Worm (Caenorhabditis elegans) whole organism, mixed stage, embryonic: ENCODE results near the gene pmpl-1.
A peak's percentile ranks its signal among the peaks of the same experiment; 100 is the strongest.

ENCODE experiments used
- bed-3 ChIP-seq: fragments of 200-800 bp; sonication (Bioruptor generic); optimal IDR thresholded peaks from 3 replicates; lab custom pipeline; 2018; ENCODE audit warnings: mild to moderate bottlenecking, missing genetic modification characterization, moderate library complexity, missing compliant biosample characterization
- blmp-1 ChIP-seq: fragments of 150-350 bp; optimal IDR thresholded peaks from 2 replicates; lab custom pipeline; 2014; ENCODE audit warnings: missing biosample characterization, missing genetic modification characterization
- ceh-39 ChIP-seq: fragments of 150-350 bp; optimal IDR thresholded peaks from 2 replicates; lab custom pipeline; 2014; ENCODE audit warnings: missing biosample characterization, missing genetic modification characterization
- ceh-83 ChIP-seq: fragments of 200-800 bp; sonication (Bioruptor generic); optimal IDR thresholded peaks from 2 replicates; lab custom pipeline; 2018; ENCODE audit warnings: mild to moderate bottlenecking, missing genetic modification characterization, missing compliant biosample characterization
- ces-1 ChIP-seq: fragments of 150-350 bp; optimal IDR thresholded peaks from 2 replicates; lab custom pipeline; 2014; ENCODE audit warnings: missing biosample characterization, missing genetic modification reagents, missing genetic modification characterization
- cnd-1 ChIP-seq: fragments of 200-800 bp; sonication (Bioruptor generic); optimal IDR thresholded peaks from 2 replicates; lab custom pipeline; 2018; ENCODE audit warnings: mild to moderate bottlenecking, missing genetic modification characterization, missing compliant biosample characterization
- drap-1 ChIP-seq: fragments of 200-800 bp; sonication (Bioruptor generic); optimal IDR thresholded peaks from 3 replicates; lab custom pipeline; 2018; ENCODE audit warnings: mild to moderate bottlenecking, missing genetic modification characterization, missing compliant biosample characterization
- elt-1 ChIP-seq: sonication (generic microtip); optimal IDR thresholded peaks from 2 replicates; lab custom pipeline; 2017; ENCODE audit warnings: missing genetic modification characterization, mild to moderate bottlenecking, missing compliant biosample characterization, antibody characterized with exemption, moderate library complexity, borderline replicate concordance; ENCODE audit not compliant: insufficient read depth
- elt-3 ChIP-seq: fragments of 150-350 bp; optimal IDR thresholded peaks from 2 replicates; lab custom pipeline; 2014; ENCODE audit warnings: missing biosample characterization, missing genetic modification characterization
- hlh-1 ChIP-seq: fragments of 150-350 bp; optimal IDR thresholded peaks from 2 replicates; lab custom pipeline; 2014; ENCODE audit warnings: missing biosample characterization, missing genetic modification reagents, missing genetic modification characterization
- lin-13 ChIP-seq: fragments of 150-350 bp; optimal IDR thresholded peaks from 2 replicates; lab custom pipeline; 2014; ENCODE audit warnings: missing biosample characterization, missing genetic modification characterization
- lin-32 ChIP-seq: fragments of 200-800 bp; sonication (Bioruptor generic); optimal IDR thresholded peaks from 2 replicates; lab custom pipeline; 2018; ENCODE audit warnings: mild to moderate bottlenecking, missing genetic modification characterization, missing compliant biosample characterization
- lsy-2 ChIP-seq: fragments of 150-350 bp; optimal IDR thresholded peaks from 2 replicates; lab custom pipeline; 2014; ENCODE audit warnings: missing biosample characterization, missing genetic modification characterization
- mab-5 ChIP-seq: fragments of 150-350 bp; optimal IDR thresholded peaks from 2 replicates; lab custom pipeline; 2014; ENCODE audit warnings: missing biosample characterization, missing genetic modification characterization
- mep-1 ChIP-seq: fragments of 150-350 bp; optimal IDR thresholded peaks from 2 replicates; lab custom pipeline; 2017; ENCODE audit warnings: missing biosample characterization, missing genetic modification reagents, missing genetic modification characterization, inconsistent platforms
- mls-2 ChIP-seq: sonication (generic microtip); optimal IDR thresholded peaks from 2 replicates; lab custom pipeline; 2016; ENCODE audit warnings: mild to moderate bottlenecking, missing genetic modification characterization, moderate library complexity, missing compliant biosample characterization
- nhr-12 ChIP-seq: fragments of 150-350 bp; optimal IDR thresholded peaks from 2 replicates; lab custom pipeline; 2014; ENCODE audit warnings: missing biosample characterization, missing genetic modification characterization
- nhr-2 ChIP-seq: fragments of 150-350 bp; optimal IDR thresholded peaks from 2 replicates; lab custom pipeline; 2014; ENCODE audit warnings: missing biosample characterization, missing genetic modification characterization
- nhr-237 ChIP-seq: fragments of 150-350 bp; optimal IDR thresholded peaks from 2 replicates; lab custom pipeline; 2014; ENCODE audit warnings: missing biosample characterization, missing genetic modification characterization
- nhr-28 ChIP-seq: fragments of 150-350 bp; optimal IDR thresholded peaks from 2 replicates; lab custom pipeline; 2014; ENCODE audit warnings: missing biosample characterization, missing genetic modification characterization
- nhr-76 ChIP-seq: sonication (generic microtip); optimal IDR thresholded peaks from 2 replicates; lab custom pipeline; 2017; ENCODE audit warnings: missing biosample characterization, missing genetic modification characterization
- pha-4 ChIP-seq: fragments of 150-350 bp; optimal IDR thresholded peaks from 2 replicates; lab custom pipeline; 2018; ENCODE audit warnings: missing biosample characterization, missing genetic modification reagents, missing genetic modification characterization
- sem-2 ChIP-seq: fragments of 200-800 bp; sonication (Bioruptor generic); optimal IDR thresholded peaks from 2 replicates; lab custom pipeline; 2018; ENCODE audit warnings: mild to moderate bottlenecking, missing genetic modification characterization, missing compliant biosample characterization
- sptf-1 ChIP-seq: sonication (generic microtip); optimal IDR thresholded peaks from 2 replicates; lab custom pipeline; 2017; ENCODE audit warnings: mild to moderate bottlenecking, missing genetic modification characterization, moderate library complexity, missing compliant biosample characterization
- tbx-8 ChIP-seq: fragments of 200-800 bp; sonication (Bioruptor generic); optimal IDR thresholded peaks from 2 replicates; lab custom pipeline; 2018; ENCODE audit warnings: mild to moderate bottlenecking, missing genetic modification characterization, moderate library complexity, missing compliant biosample characterization
- unc-120 ChIP-seq: sonication (generic microtip); optimal IDR thresholded peaks from 2 replicates; lab custom pipeline; 2017; ENCODE audit warnings: missing genetic modification characterization, missing compliant biosample characterization; ENCODE audit not compliant: poor library complexity, severe bottlenecking
- unc-62 ChIP-seq: fragments of 150-350 bp; optimal IDR thresholded peaks from 2 replicates; lab custom pipeline; 2014; ENCODE audit warnings: missing biosample characterization, missing genetic modification reagents, missing genetic modification characterization
- zip-8 ChIP-seq: fragments of 150-350 bp; optimal IDR thresholded peaks from 2 replicates; lab custom pipeline; 2014; ENCODE audit warnings: missing biosample characterization, missing genetic modification characterization
- ztf-11 ChIP-seq: fragments of 150-350 bp; optimal IDR thresholded peaks from 2 replicates; lab custom pipeline; 2014; ENCODE audit warnings: missing biosample characterization, missing genetic modification characterization

The pmpl-1 gene

ce11 chrX:3766552-3766951 lies 21.3 kb upstream of the pmpl-1 start, which contains the start of gene F47B7.4:
TSS of gene F47B7.4 (minus strand) at chrX:3766652.
- TF ChIP-seq nhr-76 (tag; lab: Kevin White, UChicago) (no peak), hlh-1 (no peak)

ce11 chrX:3768717-3769116 lies 19.1 kb upstream of the pmpl-1 start, which contains the start of gene F47B7.5:
TSS of gene F47B7.5 (minus strand) at chrX:3768817.
- TF ChIP-seq elt-1 (no peak), blmp-1 (tag; lab: Kevin White, UChicago) (no peak), nhr-12 (no peak), hlh-1 (no peak), bed-3 (no peak), unc-120 (no peak), pha-4 (no peak)

ce11 chrX:3772405-3772804 lies 15.4 kb upstream of the pmpl-1 start, which contains the start of gene F47B7.2:
TSS of gene F47B7.2 (plus strand) at chrX:3772762.
- TF ChIP-seq ces-1 (GFP tag; lab: Kevin White, UChicago) (peak; percentile 91), mep-1 (tag; lab: Kevin White, UChicago) (peak; percentile 52), sptf-1 (tag; lab: Kevin White, UChicago) (peak; percentile 20), nhr-28 (tag; lab: Kevin White, UChicago) (no peak)

- TF ChIP-seq lsy-2 (tag; lab: Kevin White, UChicago): no peak
- TF ChIP-seq elt-1: no peak
- TF ChIP-seq blmp-1 (tag; lab: Kevin White, UChicago): peak; percentile 28
- TF ChIP-seq, all 35 proteins: peak for 1
Observed at ce11 chrX:3773233-3773632, 14.6 kb upstream of the pmpl-1 start.

ce11 chrX:3781040-3781439 lies 6.8 kb upstream of the pmpl-1 start, which contains the start of gene marg-1:
TSS of gene marg-1 (minus strand) at chrX:3781140.
- TF ChIP-seq unc-62 (GFP tag; lab: Kevin White, UChicago): no peak
- no peak for TF ChIP-seq zip-8 (tag; lab: Kevin White, UChicago)
- no peak for TF ChIP-seq elt-3 (tag; lab: Kevin White, UChicago)
- no peak for TF ChIP-seq bed-3
- TF ChIP-seq drap-1 (GFP tag; lab: Kevin White, UChicago): no peak
- TF ChIP-seq nhr-2: no peak
- TF ChIP-seq lin-13 (tag; lab: Kevin White, UChicago): no peak
- TF ChIP-seq mep-1 (tag; lab: Kevin White, UChicago): no peak
- TF ChIP-seq tbx-8: no peak
- no peak for TF ChIP-seq sem-2
- TF ChIP-seq lin-32 (GFP tag; lab: Kevin White, UChicago): no peak
- TF ChIP-seq sptf-1 (tag; lab: Kevin White, UChicago): no peak
- TF ChIP-seq ceh-39 (tag; lab: Kevin White, UChicago): no peak
- TF ChIP-seq mls-2 (tag; lab: Kevin White, UChicago): no peak
- TF ChIP-seq ztf-11 (tag; lab: Kevin White, UChicago): no peak
- no peak for TF ChIP-seq nhr-76 (tag; lab: Kevin White, UChicago)
- no peak for TF ChIP-seq ceh-83 (GFP tag; lab: Kevin White, UChicago)

ce11 chrX:3783659-3784058 lies 4.2 kb upstream of the pmpl-1 start:
- TF ChIP-seq tbx-8 (no peak), nhr-237 (no peak), mab-5 (tag; lab: Kevin White, UChicago) (no peak), nhr-28 (tag; lab: Kevin White, UChicago) (no peak), pha-4 (no peak), nhr-12 (no peak), blmp-1 (tag; lab: Kevin White, UChicago) (no peak), hlh-1 (no peak), cnd-1 (tag; lab: Kevin White, UChicago) (no peak), mls-2 (tag; lab: Kevin White, UChicago) (no peak)
